Fruit fly (Drosophila melanogaster): Measurements from ENCODE around the gene PolD1.

The PolD1 gene

dm6 chr3L:16037048-16037477, 49.4 kb upstream of the PolD1 start (continued):
- TF ChIP-seq sna (GFP tag; IDR thresholded peaks at IDR 0.05; ENCODE audit: partially characterized antibody) (no peak; the same call in 1 of the 2 replicates), ato (GFP tag; IDR thresholded peaks at IDR 0.05; ENCODE audit: partially characterized antibody) (peak; percentile 65; the same call in 1 of the 2 replicates), so (GFP tag; IDR thresholded peaks at IDR 0.05) (peak; percentile 88), hb (GFP tag; IDR thresholded peaks at IDR 0.05; ENCODE audit: partially characterized antibody) (peak; percentile 45; the same call in 1 of the 3 replicates), CG11247 (GFP tag; IDR thresholded peaks at IDR 0.05) (peak; percentile 70), NC2α (GFP tag; optimal IDR thresholded peaks at IDR 0.05) (peak; percentile 48), H2.0 (GFP tag; IDR thresholded peaks at IDR 0.05) (peak; percentile 81), slbo (GFP tag; IDR thresholded peaks at IDR 0.05) (peak; percentile 91), z (GFP tag; IDR thresholded peaks at IDR 0.05) (no peak), CG11085 (GFP tag; IDR thresholded peaks at IDR 0.05) (peak; percentile 62), Blimp-1 (GFP tag; optimal IDR thresholded peaks at IDR 0.05) (peak; percentile 70), CG7556 (GFP tag; optimal IDR thresholded peaks at IDR 0.05) (peak; percentile 71), wek (GFP tag; optimal IDR thresholded peaks at IDR 0.05) (peak; percentile 69), Atf-2 (GFP tag; optimal IDR thresholded peaks at IDR 0.05) (peak; percentile 57), CG31441 (GFP tag; IDR thresholded peaks at IDR 0.05) (peak; percentile 70; the same call in 1 of the 2 replicates), CG4360 (GFP tag; IDR thresholded peaks at IDR 0.05) (no peak), chn (GFP tag; optimal IDR thresholded peaks at IDR 0.05) (peak; percentile 66), vfl (GFP tag; optimal IDR thresholded peaks at IDR 0.05) (peak; percentile 58), gfzf (GFP tag; optimal IDR thresholded peaks at IDR 0.05) (peak; percentile 67), sim (GFP tag; IDR thresholded peaks at IDR 0.05) (peak; percentile 54; the same call in 1 of the 2 replicates), Myb (GFP tag; optimal IDR thresholded peaks at IDR 0.05) (peak; percentile 100), CG14667 (GFP tag; IDR thresholded peaks at IDR 0.05) (no peak; the same call in 1 of the 2 replicates), ham (GFP tag; IDR thresholded peaks at IDR 0.05) (no peak), Fer3 (tag; optimal IDR thresholded peaks at IDR 0.05) (peak; percentile 76), NFAT (GFP tag; IDR thresholded peaks at IDR 0.05) (peak; percentile 85), al (GFP tag; IDR thresholded peaks at IDR 0.05) (peak; percentile 37; the same call in 1 of the 2 replicates), CG1832 (GFP tag; optimal IDR thresholded peaks at IDR 0.05) (no peak), pum (GFP tag; optimal IDR thresholded peaks at IDR 0.05) (peak; percentile 63), Mrtf (GFP tag; IDR thresholded peaks at IDR 0.05) (peak; percentile 57; the same call in 2 of the 3 replicates), GATAe (GFP tag; conservative IDR thresholded peaks at IDR 0.05) (no peak), D (optimal IDR thresholded peaks at IDR 0.05) (no peak), D (GFP tag; optimal IDR thresholded peaks at IDR 0.05) (peak; percentile 44), CG8478 (optimal IDR thresholded peaks at IDR 0.05) (no peak), CG10366 (GFP tag; IDR thresholded peaks at IDR 0.05) (peak; percentile 75), Trl (optimal IDR thresholded peaks at IDR 0.05) (no peak), Trl (GFP tag; optimal IDR thresholded peaks at IDR 0.05) (peak; percentile 67), Antp (GFP tag; optimal IDR thresholded peaks at IDR 0.05) (peak; percentile 67), Pdp1 (GFP tag; optimal IDR thresholded peaks at IDR 0.05) (peak; percentile 80 to 86), CG11093 (GFP tag; IDR thresholded peaks at IDR 0.05) (peak; percentile 33; the same call in 1 of the 3 replicates), fd3F (GFP tag; optimal IDR thresholded peaks at IDR 0.05) (peak; percentile 47), CG6254 (GFP tag; optimal IDR thresholded peaks at IDR 0.05) (peak; percentile 57), CG31224 (GFP tag; IDR thresholded peaks at IDR 0.05) (peak; percentile 77), vnd (GFP tag; IDR thresholded peaks at IDR 0.05; ENCODE audit: partially characterized antibody) (peak; percentile 42; the same call in 1 of the 3 replicates), CG15514 (GFP tag; optimal IDR thresholded peaks at IDR 0.05) (peak; percentile 91), ems (GFP tag; optimal IDR thresholded peaks at IDR 0.05) (peak; percentile 61), dimm (GFP tag; IDR thresholded peaks at IDR 0.05) (0 out of 2 replicates have a peak, but pooled peaks have one; percentile 6), B-H1 (GFP tag; IDR thresholded peaks at IDR 0.05) (peak; percentile 76; the same call in 2 of the 3 replicates), Atf6 (GFP tag; IDR thresholded peaks at IDR 0.05) (peak; percentile 87), CG7928 (GFP tag; optimal IDR thresholded peaks at IDR 0.05) (peak; percentile 37), Ravus (GFP tag; IDR thresholded peaks at IDR 0.05) (peak; percentile 22; the same call in 1 of the 2 replicates), sr (GFP tag; IDR thresholded peaks at IDR 0.05) (no peak), Dbx (GFP tag; IDR thresholded peaks at IDR 0.05) (peak; percentile 92)
